Worm (Caenorhabditis elegans) whole organism, L3 larva: ENCODE measurements around the gene M7.8.

ENCODE experiments used
- ceh-82 ChIP-seq: fragments of 150-350 bp; optimal IDR thresholded peaks from 2 replicates; lab custom pipeline; 2014; ENCODE audit warnings: missing biosample characterization, missing genetic modification characterization
- egl-27 ChIP-seq: sonication (generic microtip); optimal IDR thresholded peaks from 4 replicates; lab custom pipeline; 2017; ENCODE audit warnings: missing biosample characterization, missing genetic modification reagents, missing genetic modification characterization
- elt-1 ChIP-seq: fragments of 150-350 bp; optimal IDR thresholded peaks from 2 replicates; lab custom pipeline; 2014; ENCODE audit warnings: missing biosample characterization, missing genetic modification characterization
- elt-3 ChIP-seq, 3 experiments: fragments of 150-350 bp in 1 of 3; sonication (generic microtip) in 2 of 3; optimal IDR thresholded peaks; 2 replicates in 2 of 3; 4 replicates in 1 of 3; lab custom pipeline; 2014 to 2017; ENCODE audit warnings: missing biosample characterization in 3 of 3, missing genetic modification characterization in 3 of 3
- fkh-10 ChIP-seq: sonication (generic microtip); optimal IDR thresholded peaks from 2 replicates; lab custom pipeline; 2017; ENCODE audit warnings: missing biosample characterization, missing genetic modification reagents, missing genetic modification characterization
- hmg-11 ChIP-seq: sonication (generic microtip); optimal IDR thresholded peaks from 2 replicates; lab custom pipeline; 2016; ENCODE audit warnings: missing genetic modification characterization, missing compliant biosample characterization
- nfya-1 ChIP-seq: sonication (generic microtip); optimal IDR thresholded peaks from 2 replicates; lab custom pipeline; 2017; ENCODE audit warnings: missing genetic modification characterization, mild to moderate bottlenecking, missing compliant biosample characterization, antibody characterized with exemption, moderate library complexity; ENCODE audit not compliant: insufficient read depth
- nhr-23 ChIP-seq: fragments of 150-350 bp; optimal IDR thresholded peaks from 2 replicates; lab custom pipeline; 2014; ENCODE audit warnings: missing biosample characterization, missing genetic modification reagents, missing genetic modification characterization
- nhr-25 ChIP-seq: sonication (generic microtip); optimal IDR thresholded peaks from 2 replicates; lab custom pipeline; 2017; ENCODE audit warnings: missing biosample characterization, missing genetic modification characterization
- pqm-1 ChIP-seq: fragments of 150-350 bp; optimal IDR thresholded peaks from 2 replicates; lab custom pipeline; 2017; ENCODE audit warnings: missing biosample characterization, missing genetic modification characterization, inconsistent platforms
- skn-1 ChIP-seq: fragments of 150-350 bp; optimal IDR thresholded peaks from 2 replicates; lab custom pipeline; 2014; ENCODE audit warnings: missing biosample characterization, missing genetic modification characterization
- tbx-2 ChIP-seq: sonication (generic microtip); optimal IDR thresholded peaks from 2 replicates; lab custom pipeline; 2016; ENCODE audit warnings: mild to moderate bottlenecking, missing genetic modification characterization, missing compliant biosample characterization
- unc-39 ChIP-seq: sonication (generic microtip); optimal IDR thresholded peaks from 4 replicates; lab custom pipeline; 2017; ENCODE audit warnings: missing biosample characterization, missing genetic modification characterization

ce11 chrIV:11125200-11125599 lies 30.3 kb upstream of the M7.8 start:
- TF ChIP-seq nhr-25 (tag; lab: Kevin White, UChicago) (peak; percentile 42), unc-39 (no peak), elt-3 (tag; optimal IDR thresholded peaks at IDR 0.05; lab: Kevin White, UChicago) (no peak), tbx-2 (tag; lab: Kevin White, UChicago) (no peak), hmg-11 (tag; lab: Kevin White, UChicago) (peak; percentile 64), pqm-1 (tag; lab: Kevin White, UChicago) (no peak), skn-1 (no peak), egl-27 (tag; lab: Kevin White, UChicago) (no peak), fkh-10 (no peak), elt-1 (tag; lab: Kevin White, UChicago) (no peak), ceh-82 (tag; lab: Kevin White, UChicago) (no peak), nfya-1 (peak; percentile 100), nhr-23 (peak; percentile 55)
